Fruit fly (Drosophila melanogaster) whole organism, embryonic: ENCODE results near the gene bbg.

Experiments used
- Ada2b ChIP-seq: fragments of 200-800 bp; sonication (Bioruptor generic); IDR thresholded peaks from 2 replicates; pipeline ENCODE4 v1.3.6; 2022; ENCODE audit warnings: missing biosample characterization, missing genetic modification characterization
- Atf-2 ChIP-seq: fragments of 200-800 bp; sonication (Bioruptor generic); optimal IDR thresholded peaks from 2 replicates; lab custom pipeline; 2016; ENCODE audit warnings: missing biosample characterization, missing genetic modification characterization
- CG10267 ChIP-seq: fragments of 200-800 bp; sonication (Bioruptor generic); optimal IDR thresholded peaks from 2 replicates; lab custom pipeline; 2018; ENCODE audit warnings: missing biosample characterization, mild to moderate bottlenecking, missing genetic modification characterization, moderate library complexity
- CG10654 ChIP-seq: fragments of 200-800 bp; sonication (Bioruptor generic); optimal IDR thresholded peaks from 2 replicates; lab custom pipeline; 2016; ENCODE audit warnings: missing biosample characterization, missing genetic modification characterization
- CG11247 ChIP-seq: fragments of 200-800 bp; sonication (Bioruptor generic); IDR thresholded peaks from 2 replicates; pipeline ENCODE4 v1.3.6; 2022; ENCODE audit warnings: missing biosample characterization, missing genetic modification characterization
- CG12236 ChIP-seq: fragments of 200-800 bp; sonication (Bioruptor generic); optimal IDR thresholded peaks from 2 replicates; lab custom pipeline; 2016; ENCODE audit warnings: missing biosample characterization, missing genetic modification characterization
- CG13894 ChIP-seq: fragments of 200-800 bp; sonication (Bioruptor generic); optimal IDR thresholded peaks from 3 replicates; lab custom pipeline; 2018; ENCODE audit warnings: missing biosample characterization, mild to moderate bottlenecking, missing genetic modification characterization, moderate library complexity
- CG14667 ChIP-seq: fragments of 200-800 bp; sonication (Bioruptor generic); IDR thresholded peaks from 2 replicates; pipeline ENCODE4 v1.3.6; 2022; ENCODE audit warnings: missing biosample characterization, missing genetic modification characterization
- CG15011 ChIP-seq: fragments of 200-800 bp; sonication (Bioruptor generic); optimal IDR thresholded peaks from 3 replicates; lab custom pipeline; 2018; ENCODE audit warnings: missing biosample characterization, mild to moderate bottlenecking, missing genetic modification characterization
- CG15073 ChIP-seq: fragments of 200-800 bp; sonication (Bioruptor generic); optimal IDR thresholded peaks from 2 replicates; lab custom pipeline; 2016; ENCODE audit warnings: missing biosample characterization, missing genetic modification characterization
- CG16813 ChIP-seq: fragments of 200-800 bp; sonication (Bioruptor generic); IDR thresholded peaks from 3 replicates; pipeline ENCODE4 v1.3.6; 2022; ENCODE audit warnings: missing biosample characterization, missing genetic modification characterization; ENCODE audit not compliant: partially characterized antibody
- CG16815 ChIP-seq: fragments of 200-800 bp; sonication (Bioruptor generic); optimal IDR thresholded peaks from 3 replicates; lab custom pipeline; 2017; ENCODE audit warnings: missing biosample characterization, mild to moderate bottlenecking, missing genetic modification characterization
- CG17385 ChIP-seq: fragments of 200-800 bp; sonication (Bioruptor generic); optimal IDR thresholded peaks from 3 replicates; lab custom pipeline; 2018; ENCODE audit warnings: missing biosample characterization, mild to moderate bottlenecking, missing genetic modification characterization
- CG18599 ChIP-seq: fragments of 200-800 bp; sonication (Bioruptor generic); optimal IDR thresholded peaks from 3 replicates; lab custom pipeline; 2017; ENCODE audit warnings: missing biosample characterization, missing genetic modification characterization, mild to moderate bottlenecking, moderate library complexity, missing genetic modification reagents
- CG2116 ChIP-seq: fragments of 200-800 bp; sonication (Bioruptor generic); optimal IDR thresholded peaks from 3 replicates; lab custom pipeline; 2018; ENCODE audit warnings: missing biosample characterization, mild to moderate bottlenecking, missing genetic modification characterization
- CG2120 ChIP-seq: fragments of 200-800 bp; sonication (Bioruptor generic); optimal IDR thresholded peaks from 3 replicates; lab custom pipeline; 2016; ENCODE audit warnings: missing biosample characterization, missing genetic modification characterization
- CG2678 ChIP-seq: fragments of 200-800 bp; sonication (Bioruptor generic); optimal IDR thresholded peaks from 3 replicates; lab custom pipeline; 2019; ENCODE audit warnings: missing biosample characterization, mild to moderate bottlenecking, missing genetic modification characterization, moderate library complexity
- CG4328 ChIP-seq: fragments of 200-800 bp; sonication (Bioruptor generic); optimal IDR thresholded peaks from 3 replicates; lab custom pipeline; 2017; ENCODE audit warnings: missing biosample characterization, missing genetic modification reagents, missing genetic modification characterization
- CG4404 ChIP-seq: fragments of 200-800 bp; sonication (Bioruptor generic); IDR thresholded peaks from 2 replicates; pipeline ENCODE4 v1.3.6; 2022; ENCODE audit warnings: missing biosample characterization, missing genetic modification characterization
- CG4424 ChIP-seq: fragments of 200-800 bp; sonication (Bioruptor generic); optimal IDR thresholded peaks from 3 replicates; lab custom pipeline; 2016; ENCODE audit warnings: missing biosample characterization, missing genetic modification characterization
- CG5245 ChIP-seq: fragments of 200-800 bp; sonication (Bioruptor generic); optimal IDR thresholded peaks from 3 replicates; lab custom pipeline; 2016; ENCODE audit warnings: missing biosample characterization, missing genetic modification characterization
- CG8359 ChIP-seq: fragments of 200-800 bp; sonication (Bioruptor generic); optimal IDR thresholded peaks from 2 replicates; lab custom pipeline; 2017; ENCODE audit warnings: missing biosample characterization, mild to moderate bottlenecking, missing genetic modification characterization, borderline replicate concordance
- CG9727 ChIP-seq: fragments of 200-800 bp; sonication (Bioruptor generic); optimal IDR thresholded peaks from 3 replicates; lab custom pipeline; 2017; ENCODE audit warnings: missing biosample characterization, mild to moderate bottlenecking, missing genetic modification characterization
- Camta ChIP-seq: fragments of 200-800 bp; sonication (Bioruptor generic); optimal IDR thresholded peaks from 2 replicates; lab custom pipeline; 2016; ENCODE audit warnings: missing biosample characterization, missing genetic modification characterization
- Dek ChIP-seq: fragments of 200-800 bp; sonication (Bioruptor generic); optimal IDR thresholded peaks from 3 replicates; lab custom pipeline; 2019; ENCODE audit warnings: missing biosample characterization, mild to moderate bottlenecking, missing genetic modification characterization, moderate library complexity
- Ets65A ChIP-seq: fragments of 200-800 bp; sonication (Bioruptor generic); peaks from one replicate; lab custom pipeline; 2016; ENCODE audit warnings: missing biosample characterization, missing genetic modification characterization
- Hmr ChIP-seq: fragments of 200-800 bp; sonication (Bioruptor generic); optimal IDR thresholded peaks from 3 replicates; lab custom pipeline; 2017; ENCODE audit warnings: mild to moderate bottlenecking, missing biosample characterization, missing genetic modification reagents, missing genetic modification characterization
- Kr ChIP-seq: fragments of 200-800 bp; sonication (Bioruptor generic); optimal IDR thresholded peaks from 2 replicates; lab custom pipeline; 2017; ENCODE audit warnings: missing biosample characterization, mild to moderate bottlenecking, missing genetic modification characterization
- MBD-R2 ChIP-seq: fragments of 200-800 bp; sonication (Bioruptor generic); IDR thresholded peaks from 2 replicates; pipeline ENCODE4 v1.3.6; 2022; ENCODE audit warnings: missing biosample characterization, missing genetic modification characterization
- Mad ChIP-seq: fragments of 200-800 bp; sonication (Bioruptor generic); optimal IDR thresholded peaks from 2 replicates; lab custom pipeline; 2016; ENCODE audit warnings: missing biosample characterization, missing genetic modification characterization
- Med ChIP-seq: fragments of 200-800 bp; sonication (Bioruptor generic); peaks from one replicate; lab custom pipeline; 2016; ENCODE audit warnings: missing biosample characterization, missing genetic modification characterization, mild to moderate bottlenecking, inconsistent platforms, moderate library complexity
- Mes4 ChIP-seq: fragments of 200-800 bp; sonication (Bioruptor generic); optimal IDR thresholded peaks from 2 replicates; lab custom pipeline; 2016; ENCODE audit warnings: missing biosample characterization, missing genetic modification characterization
- Opbp ChIP-seq: fragments of 200-800 bp; sonication (Bioruptor generic); IDR thresholded peaks from 3 replicates; pipeline ENCODE4 v1.3.6; 2022; ENCODE audit warnings: missing biosample characterization, missing genetic modification characterization; ENCODE audit not compliant: partially characterized antibody
- Rx ChIP-seq: fragments of 200-800 bp; sonication (Bioruptor generic); IDR thresholded peaks from 2 replicates; pipeline ENCODE4 v1.3.6; 2022; ENCODE audit warnings: missing biosample characterization, missing genetic modification characterization
- Ssrp ChIP-seq: fragments of 200-800 bp; sonication (Bioruptor generic); optimal IDR thresholded peaks from 2 replicates; lab custom pipeline; 2018; ENCODE audit warnings: missing biosample characterization, mild to moderate bottlenecking, missing genetic modification characterization, moderate library complexity
- Vsx1 ChIP-seq: fragments of 200-800 bp; sonication (Bioruptor generic); optimal IDR thresholded peaks from 2 replicates; lab custom pipeline; 2017; ENCODE audit warnings: missing biosample characterization, mild to moderate bottlenecking, missing genetic modification characterization, missing genetic modification reagents
- Xrp1 ChIP-seq: fragments of 200-800 bp; sonication (Bioruptor generic); IDR thresholded peaks from 2 replicates; pipeline ENCODE4 v1.3.6; 2022; ENCODE audit warnings: missing biosample characterization, missing genetic modification characterization
- YL-1 ChIP-seq: fragments of 200-800 bp; sonication (Bioruptor generic); optimal IDR thresholded peaks from 3 replicates; lab custom pipeline; 2017; ENCODE audit warnings: missing biosample characterization, mild to moderate bottlenecking, missing genetic modification characterization
- ase ChIP-seq: fragments of 200-800 bp; sonication (Bioruptor generic); IDR thresholded peaks from 3 replicates; pipeline ENCODE4 v1.3.6; 2022; ENCODE audit warnings: missing biosample characterization, missing genetic modification characterization
- corto ChIP-seq: fragments of 200-800 bp; sonication (Bioruptor generic); optimal IDR thresholded peaks from 2 replicates; lab custom pipeline; 2016; ENCODE audit warnings: missing biosample characterization, mild to moderate bottlenecking, missing genetic modification characterization, moderate library complexity
- crol ChIP-seq: fragments of 200-800 bp; sonication (Bioruptor generic); IDR thresholded peaks from 2 replicates; pipeline ENCODE4 v1.3.6; 2022; ENCODE audit warnings: missing biosample characterization, missing genetic modification characterization
- dm ChIP-seq: fragments of 200-800 bp; sonication (Bioruptor generic); optimal IDR thresholded peaks from 3 replicates; lab custom pipeline; 2016; ENCODE audit warnings: missing biosample characterization, missing genetic modification characterization
- ftz-f1 ChIP-seq: fragments of 200-800 bp; sonication (Bioruptor generic); optimal IDR thresholded peaks from 2 replicates; lab custom pipeline; 2016; ENCODE audit warnings: missing biosample characterization, missing genetic modification characterization
- gfzf ChIP-seq: fragments of 200-800 bp; sonication (Bioruptor generic); optimal IDR thresholded peaks from 2 replicates; lab custom pipeline; 2016; ENCODE audit warnings: missing biosample characterization, mild to moderate bottlenecking, missing genetic modification characterization, moderate library complexity
- jing ChIP-seq: fragments of 200-800 bp; sonication (Bioruptor generic); optimal IDR thresholded peaks from 2 replicates; lab custom pipeline; 2018; ENCODE audit warnings: missing biosample characterization, mild to moderate bottlenecking, missing genetic modification characterization
- pho ChIP-seq: fragments of 200-800 bp; sonication (Bioruptor generic); optimal IDR thresholded peaks from 2 replicates; lab custom pipeline; 2016; ENCODE audit warnings: missing biosample characterization, missing genetic modification characterization
- sob ChIP-seq: fragments of 200-800 bp; sonication (Bioruptor generic); IDR thresholded peaks from 2 replicates; pipeline ENCODE4 v1.3.6; 2022; ENCODE audit warnings: missing biosample characterization, missing genetic modification characterization
- wek ChIP-seq: fragments of 200-800 bp; sonication (Bioruptor generic); optimal IDR thresholded peaks from 3 replicates; lab custom pipeline; 2018; ENCODE audit warnings: missing biosample characterization, mild to moderate bottlenecking, missing genetic modification characterization, moderate library complexity
- zfh1 ChIP-seq: fragments of 200-800 bp; sonication (Bioruptor generic); IDR thresholded peaks from 3 replicates; pipeline ENCODE4 v1.3.6; 2022; ENCODE audit warnings: missing biosample characterization, missing genetic modification characterization

bbg gene

dm6 chr3L:14409419-14410145 is 126.5 kb downstream of the bbg start, which contains the start of gene stwl (continued):
- TF ChIP-seq ase (0 out of 3 replicates have a peak, but pooled peaks have one; percentile 23), Atf-2 (GFP tag; lab: Kevin White, UChicago) (no peak), CG4404 (GFP tag; lab: Robert Waterston, UW) (peak; percentile 57), MBD-R2 (GFP tag; lab: Robert Waterston, UW) (peak; percentile 67), CG10267 (tag; lab: Kevin White, UChicago) (peak; percentile 90), CG14667 (GFP tag; lab: Robert Waterston, UW) (peak; percentile 37; the same call in 1 of the 2 replicates), Mad (GFP tag; lab: Kevin White, UChicago) (peak; percentile 16), CG2120 (GFP tag; lab: Kevin White, UChicago) (peak; percentile 65), CG8359 (GFP tag; lab: Kevin White, UChicago) (no peak), Camta (peak; percentile 44), corto (no peak), CG18599 (GFP tag; lab: Kevin White, UChicago) (peak; percentile 52), gfzf (peak; percentile 17), CG2116 (GFP tag; lab: Kevin White, UChicago) (peak; percentile 65), Hmr (GFP tag; lab: Kevin White, UChicago) (peak; percentile 59), Kr (GFP tag; lab: Kevin White, UChicago) (no peak), Xrp1 (peak; percentile 37; the same call in 1 of the 2 replicates), Dek (peak; percentile 4), ftz-f1 (no peak), Ets65A (GFP tag; lab: Kevin White, UChicago) (peak; percentile 93), Ada2b (0 out of 2 replicates have a peak, but pooled peaks have one; percentile 16), CG17385 (GFP tag; lab: Kevin White, UChicago) (no peak), CG15073 (no peak), Ssrp (tag; lab: Kevin White, UChicago) (no peak), CG4328 (GFP tag; lab: Kevin White, UChicago) (peak; percentile 3), CG15011 (GFP tag; lab: Kevin White, UChicago) (no peak), CG9727 (GFP tag; lab: Kevin White, UChicago) (no peak), CG13894 (tag; lab: Kevin White, UChicago) (peak; percentile 50), Med (GFP tag; lab: Kevin White, UChicago) (peak; percentile 95), CG10654 (GFP tag; lab: Kevin White, UChicago) (peak; percentile 22), dm (GFP tag; lab: Kevin White, UChicago) (peak; percentile 42), Opbp (GFP tag; lab: Robert Waterston, UW) (peak; percentile 85), CG12236 (GFP tag; lab: Kevin White, UChicago) (no peak), sob (GFP tag; lab: Robert Waterston, UW) (no peak), crol (GFP tag; lab: Robert Waterston, UW) (no peak), CG2678 (tag; lab: Kevin White, UChicago) (no peak), Rx (GFP tag; lab: Robert Waterston, UW) (peak; percentile 30; the same call in 1 of the 2 replicates), CG4424 (GFP tag; lab: Kevin White, UChicago) (peak; percentile 36), zfh1 (GFP tag; lab: Robert Waterston, UW) (peak; percentile 68; the same call in 2 of the 3 replicates), pho (GFP tag; lab: Kevin White, UChicago) (no peak), Mes4 (GFP tag; lab: Kevin White, UChicago) (no peak), CG16815 (no peak), CG11247 (GFP tag; lab: Robert Waterston, UW) (no peak; the same call in none of the 2 replicates), wek (GFP tag; lab: Kevin White, UChicago) (peak; percentile 18), YL-1 (GFP tag; lab: Kevin White, UChicago) (peak; percentile 28), jing (no peak), CG5245 (GFP tag; lab: Kevin White, UChicago) (peak; percentile 2), CG16813 (GFP tag; lab: Robert Waterston, UW) (peak; percentile 84), Vsx1 (GFP tag; lab: Kevin White, UChicago) (no peak)
